Worm (Caenorhabditis elegans): ENCODE measurements around the gene F17C11.6.

- TF ChIP-seq lin-15B (tag; optimal IDR thresholded peaks at IDR 0.05) (no peak), ztf-11 (tag; optimal IDR thresholded peaks at IDR 0.05) (no peak), fos-1 (tag; optimal IDR thresholded peaks at IDR 0.05) (no peak)
Measured at ce11 chrV:10941150-10941549, 13.8 kb upstream of the F17C11.6 start, which contains the start of gene F17C11.26.
